Worm (Caenorhabditis elegans): ENCODE results near the gene K09F5.6.

The K09F5.6 gene

DNA sequence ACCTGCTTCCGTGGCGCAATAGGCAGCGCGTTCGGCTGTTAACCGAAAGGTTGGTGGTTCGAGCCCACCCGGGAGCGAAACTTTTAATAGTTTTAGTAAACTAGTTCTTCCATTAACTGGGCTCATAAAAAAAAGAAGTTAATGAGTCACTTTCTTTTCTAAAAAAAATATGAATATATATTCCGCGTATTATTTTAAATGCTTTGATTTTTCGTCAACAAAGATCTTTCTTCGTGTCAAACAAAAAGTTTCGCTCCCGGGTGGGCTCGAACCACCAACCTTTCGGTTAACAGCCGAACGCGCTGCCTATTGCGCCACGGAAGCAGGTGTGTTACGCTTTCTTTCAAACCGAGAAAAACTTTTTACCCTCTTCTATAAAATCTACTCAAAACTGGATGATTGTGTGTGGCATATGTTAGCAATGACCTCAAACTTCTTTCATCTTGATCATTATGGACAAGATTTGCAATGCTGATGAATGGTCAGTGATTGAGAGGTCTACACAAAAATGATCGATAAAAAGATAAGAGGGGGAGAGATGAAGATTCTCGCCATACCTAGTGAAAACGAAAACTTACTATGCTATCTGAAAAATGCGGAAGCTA lies 54.7 kb downstream of the K09F5.6 start (continued):
- TF ChIP-seq ceh-82 (tag; optimal IDR thresholded peaks at IDR 0.05): no peak
- TF ChIP-seq aly-2 (tag; optimal IDR thresholded peaks at IDR 0.05): no peak
- no peak for TF ChIP-seq ces-1 (GFP tag; optimal IDR thresholded peaks at IDR 0.05)
- no peak for TF ChIP-seq Y75B8A.6 (GFP tag; IDR thresholded peaks at IDR 0.05)
- TF ChIP-seq nhr-11 (tag; optimal IDR thresholded peaks at IDR 0.05): no peak
- no peak for TF ChIP-seq nhr-77 (tag; optimal IDR thresholded peaks at IDR 0.05)
- peak; percentile 18; the same call in 1 of the 2 replicates for TF ChIP-seq madf-9 (GFP tag; conservative IDR thresholded peaks at IDR 0.05)
- TF ChIP-seq cey-2 (tag; optimal IDR thresholded peaks at IDR 0.05; ENCODE audit: borderline replicate concordance, insufficient read depth): no peak
- no peak for TF ChIP-seq nhr-76 (tag; optimal IDR thresholded peaks at IDR 0.05)
- no peak for TF ChIP-seq skn-1 (tag; optimal IDR thresholded peaks at IDR 0.05)
- TF ChIP-seq F44E2.7 (GFP tag; IDR thresholded peaks at IDR 0.05): no peak
- peak; percentile 50 for TF ChIP-seq F49E8.2 (tag; optimal IDR thresholded peaks at IDR 0.05; ENCODE audit: borderline replicate concordance)
- peak; percentile 23 for TF ChIP-seq nhr-28 (tag; optimal IDR thresholded peaks at IDR 0.05)
- peak in 1 of 2 experiments; percentile 56; a peak in 1 of 4 replicates for TF ChIP-seq madf-5 (GFP tag; IDR thresholded peaks at IDR 0.05)
- no peak for TF ChIP-seq nhr-42 (GFP tag; IDR thresholded peaks at IDR 0.05)
- TF ChIP-seq lin-15B (tag; optimal IDR thresholded peaks at IDR 0.05): no peak
- peak; percentile 57 for TF ChIP-seq mes-2 (tag; optimal IDR thresholded peaks at IDR 0.05; ENCODE audit: poor library complexity, severe bottlenecking)
- TF ChIP-seq ZK546.5 (tag; optimal IDR thresholded peaks at IDR 0.05): no peak
- TF ChIP-seq jun-1 (tag; optimal IDR thresholded peaks at IDR 0.05): no peak
- TF ChIP-seq mxl-2 (GFP tag; conservative IDR thresholded peaks at IDR 0.05): no peak
- peak in 1 of 2 experiments; percentile 38 for TF ChIP-seq mdl-1 (tag; optimal IDR thresholded peaks at IDR 0.05)
- no peak for TF ChIP-seq duxl-1 (tag; optimal IDR thresholded peaks at IDR 0.05; ENCODE audit: poor library complexity)
- peak; percentile 41 for TF ChIP-seq Y5F2A.4 (GFP tag; optimal IDR thresholded peaks at IDR 0.05)
- no peak for TF ChIP-seq F10B5.3 (tag; optimal IDR thresholded peaks at IDR 0.05)
- TF ChIP-seq hlh-30 (tag; optimal IDR thresholded peaks at IDR 0.05; ENCODE audit: insufficient read depth): peak; percentile 47
- TF ChIP-seq nhr-25 (tag; optimal IDR thresholded peaks at IDR 0.05; ENCODE audit: borderline replicate concordance, insufficient read depth): no peak
- peak; percentile 19 for TF ChIP-seq lir-3 (tag; optimal IDR thresholded peaks at IDR 0.05)
- TF ChIP-seq rbr-2 (tag; optimal IDR thresholded peaks at IDR 0.05): peak; percentile 43
- peak; percentile 8 for TF ChIP-seq dve-1 (tag; optimal IDR thresholded peaks at IDR 0.05; ENCODE audit: insufficient read depth)
- TF ChIP-seq lin-38 (GFP tag; IDR thresholded peaks at IDR 0.05): peak; percentile 61
- no peak for TF ChIP-seq saeg-2 (GFP tag; IDR thresholded peaks at IDR 0.05)
- TF ChIP-seq lin-39 (tag; optimal IDR thresholded peaks at IDR 0.05): no peak
- TF ChIP-seq lin-13 (GFP tag; optimal IDR thresholded peaks at IDR 0.05): no peak
- no peak for TF ChIP-seq lin-1 (GFP tag; IDR thresholded peaks at IDR 0.05)
- no peak for TF ChIP-seq nhr-10 (tag; optimal IDR thresholded peaks at IDR 0.05)
- 0 out of 2 replicates have a peak, but pooled peaks have one; percentile 54 for TF ChIP-seq Y105C5A.15 (GFP tag; IDR thresholded peaks at IDR 0.05)
- peak; percentile 42 for TF ChIP-seq nhr-48 (tag; optimal IDR thresholded peaks at IDR 0.05)
- TF ChIP-seq zfp-3 (GFP tag; conservative IDR thresholded peaks at IDR 0.05): no peak
- no peak for TF ChIP-seq ztf-7 (tag; optimal IDR thresholded peaks at IDR 0.05)
- peak; percentile 68 for TF ChIP-seq hmg-1.1 (GFP tag; IDR thresholded peaks at IDR 0.05)
- no peak for TF ChIP-seq T26A8.4 (GFP tag; IDR thresholded peaks at IDR 0.05)
- TF ChIP-seq hif-1 (tag; optimal IDR thresholded peaks at IDR 0.05): no peak
- no peak for TF ChIP-seq spr-3 (GFP tag; optimal IDR thresholded peaks at IDR 0.05)
- no peak for TF ChIP-seq tag-97 (GFP tag; IDR thresholded peaks at IDR 0.05)
- TF ChIP-seq dmd-8 (GFP tag; IDR thresholded peaks at IDR 0.05): no peak
- TF ChIP-seq ceh-28 (tag; optimal IDR thresholded peaks at IDR 0.05): no peak
- TF ChIP-seq nhr-111 (GFP tag; optimal IDR thresholded peaks at IDR 0.05): no peak
- no peak for TF ChIP-seq nhr-237 (tag; optimal IDR thresholded peaks at IDR 0.05)
- TF ChIP-seq lim-7 (GFP tag; IDR thresholded peaks at IDR 0.05): peak; percentile 78
- no peak; the same call in 1 of the 2 replicates for TF ChIP-seq D1046.2 (GFP tag; IDR thresholded peaks at IDR 0.05)

All from whole organism, L4 larva.